Fruit fly (Drosophila melanogaster) ovary, adult (tissue): ENCODE results near the gene Nop56.

ENCODE experiments used
- CG17801 ChIP-seq: fragments of 200-800 bp; optimal IDR thresholded peaks from 2 replicates; lab custom pipeline; 2019; ENCODE audit warnings: missing biosample characterization, mild to moderate bottlenecking, missing genetic modification characterization, moderate library complexity; ENCODE audit not compliant: partially characterized antibody

Nop56 gene

DNA sequence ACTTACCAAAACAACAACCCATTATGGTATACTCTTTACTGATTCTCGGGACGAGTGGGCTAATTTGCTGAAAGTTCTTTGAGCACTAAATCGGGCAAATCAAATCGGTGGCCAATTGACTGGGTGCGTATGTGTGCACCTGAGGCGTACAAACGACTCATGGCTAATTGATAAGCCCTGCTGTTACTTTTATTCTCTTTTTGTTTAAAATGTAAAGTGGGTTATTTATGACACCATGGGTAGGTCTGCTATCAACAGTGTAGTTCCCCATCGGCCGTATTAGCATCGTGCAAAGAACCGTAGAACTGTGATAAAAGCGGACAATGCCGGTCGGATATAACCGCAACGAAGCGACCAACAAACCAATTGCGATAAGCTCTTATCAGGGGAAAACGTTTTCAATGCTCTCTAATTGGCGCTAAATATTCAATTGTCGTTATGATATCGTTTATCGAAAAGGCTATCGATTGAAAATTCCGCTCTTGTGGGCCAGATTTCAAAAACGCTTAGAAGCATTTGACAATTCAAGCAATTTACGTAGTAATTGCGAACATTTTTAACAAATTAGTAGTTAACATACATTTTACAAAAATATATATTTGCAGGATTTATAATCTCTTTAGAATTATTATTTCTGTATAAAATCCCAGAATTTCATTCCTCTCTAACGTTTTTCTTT, 26.5 kb upstream of the Nop56 start, which contains the start of gene CG34288:
CG34288 (minus strand) TSS at position 69 of the 679 bp plus-strand sequence.
- no peak for TF ChIP-seq CG17801

DNA sequence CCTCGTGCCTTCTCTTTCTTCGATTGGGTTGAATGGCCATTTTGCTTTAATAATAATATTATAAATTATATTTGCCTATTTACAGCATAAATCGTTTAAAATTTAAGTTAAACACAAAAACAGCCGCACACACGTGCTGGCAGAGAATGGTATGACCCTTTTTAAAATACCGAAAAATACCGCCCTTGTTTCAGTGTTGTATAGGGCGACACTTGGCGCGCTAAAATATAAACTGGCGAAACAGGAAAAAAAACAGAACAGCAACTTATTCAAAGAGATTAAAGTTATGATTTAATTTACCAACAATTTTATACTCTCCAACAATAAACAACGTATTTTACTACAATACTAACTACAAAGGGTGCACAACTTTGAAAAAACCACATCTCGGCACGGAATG, 25.6 kb upstream of the Nop56 start, which contains the start of gene CG12499:
CG12499 (minus strand) TSS at position 95 of the 400 bp plus-strand sequence.
- no peak for TF ChIP-seq CG17801

DNA sequence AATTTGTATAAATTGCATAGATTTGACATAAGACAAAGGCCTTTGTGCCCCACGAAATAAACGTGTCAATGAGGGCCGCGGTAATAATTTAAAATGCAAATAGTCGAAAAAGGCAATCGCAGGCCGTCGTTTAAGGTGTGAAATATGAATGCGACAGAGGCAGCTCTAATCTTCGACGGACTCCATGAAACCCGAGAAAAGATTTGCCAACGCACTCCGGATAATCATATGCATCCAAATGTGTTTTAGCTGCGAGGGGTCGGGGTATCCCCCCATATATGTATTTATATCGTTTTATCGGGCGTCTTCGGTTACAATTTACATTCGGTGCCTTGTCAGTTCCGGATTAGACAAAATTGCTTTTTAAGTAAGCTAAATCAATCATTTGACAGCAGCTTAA, 17.4 kb upstream of the Nop56 start:
- TF ChIP-seq CG17801 = no peak

DNA sequence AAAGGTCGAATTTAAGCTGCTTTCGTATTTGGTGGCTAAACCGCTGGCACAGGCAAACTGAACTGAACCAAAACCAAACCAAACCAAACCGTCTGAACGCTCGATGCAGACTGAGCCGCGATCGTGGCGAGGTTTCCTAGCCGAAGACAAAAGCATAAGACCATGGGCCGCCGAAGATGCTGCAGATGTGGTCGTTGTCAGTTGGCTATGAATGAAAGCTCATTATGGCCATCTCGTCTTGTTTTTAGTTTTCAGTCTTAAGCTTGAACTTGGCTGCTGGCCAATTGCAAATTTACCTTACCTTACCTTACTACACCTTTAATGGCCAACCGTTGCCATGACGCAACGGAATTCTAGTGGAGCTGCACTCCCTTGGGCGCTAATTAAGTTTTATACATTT, 15.2 kb upstream of the Nop56 start, which contains the start of gene CG13847:
CG13847 (minus strand) TSS at position 101 of the 400 bp plus-strand sequence.
- TF ChIP-seq CG17801 = no peak

DNA sequence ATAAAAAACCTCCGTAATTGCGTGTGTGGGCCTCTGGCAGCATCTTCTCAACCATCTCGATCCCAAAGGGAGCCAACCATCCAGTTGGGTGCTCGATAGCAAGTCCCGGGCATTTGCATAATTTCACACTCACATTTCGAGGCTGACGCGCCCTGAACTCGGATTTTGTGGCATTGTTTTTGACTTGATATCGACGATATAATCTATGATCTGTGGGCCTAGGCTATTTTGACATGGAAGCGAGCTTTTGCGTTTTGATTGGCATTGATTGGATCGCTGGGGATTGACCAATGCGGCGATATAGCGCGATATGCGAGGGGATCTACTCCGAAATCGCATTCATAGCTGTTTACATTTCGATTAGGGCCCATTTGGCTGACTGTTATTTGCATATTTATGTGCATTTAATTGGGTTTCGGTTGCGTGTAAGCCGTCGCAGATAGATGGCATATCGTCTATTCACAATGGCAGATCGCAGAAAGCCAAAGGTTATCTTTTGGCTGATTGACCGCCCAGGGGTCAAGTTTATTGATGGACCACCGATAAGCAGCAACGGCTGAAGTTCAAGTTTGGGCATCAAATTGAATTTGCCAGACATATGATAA, 11.4 kb upstream of the Nop56 start:
- no peak for TF ChIP-seq CG17801

DNA sequence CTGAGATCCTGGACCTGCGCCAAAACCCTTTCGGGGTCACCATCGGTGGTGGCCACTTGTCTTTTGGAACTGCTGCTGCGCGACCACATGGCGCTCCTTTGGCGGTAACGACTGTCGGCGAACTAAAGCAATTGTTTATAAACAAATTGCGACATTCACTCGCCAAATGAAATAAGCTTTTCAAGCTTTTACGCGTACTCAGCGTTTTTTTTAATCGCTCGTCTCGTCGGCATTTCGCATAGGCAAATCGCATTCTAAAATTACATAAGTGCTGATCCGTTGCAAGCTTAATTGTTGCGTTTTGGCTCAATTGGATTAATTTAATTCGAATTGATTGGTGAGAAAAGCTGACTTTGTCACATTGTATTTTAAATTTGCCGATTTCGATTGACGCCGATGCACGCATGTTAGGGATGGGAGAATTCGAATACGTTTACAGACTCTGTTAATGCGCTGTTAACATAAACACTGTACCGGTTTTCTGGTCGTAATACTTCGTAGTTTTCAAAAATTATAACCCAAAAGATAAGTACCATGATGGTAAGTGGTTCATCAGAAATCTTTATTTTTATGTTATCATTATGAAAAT, 3.8 kb upstream of the Nop56 start, which contains the start of gene pinta:
pinta (minus strand) TSS at position 328 of the 589 bp plus-strand sequence.
- TF ChIP-seq CG17801 = peak; percentile 57

DNA sequence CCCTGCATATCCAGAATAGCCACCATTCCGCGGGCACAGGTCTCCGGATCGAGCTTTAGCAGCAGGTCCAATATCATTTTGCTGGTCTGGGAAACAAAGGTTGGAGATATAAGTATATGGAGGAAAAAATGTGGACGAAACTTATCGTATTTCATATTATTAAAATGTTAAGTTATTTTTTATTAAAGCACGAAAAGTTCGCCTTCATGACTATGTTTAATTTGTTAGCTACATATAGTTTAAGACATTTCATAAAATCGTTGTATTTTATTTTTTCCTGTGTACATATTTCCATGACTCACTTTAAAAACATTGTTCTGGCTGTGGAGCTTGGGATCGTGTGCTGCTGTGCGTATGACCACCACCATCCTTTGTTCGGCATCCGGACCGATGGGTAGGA, 3.1 kb upstream of the Nop56 start:
- no peak for TF ChIP-seq CG17801

DNA sequence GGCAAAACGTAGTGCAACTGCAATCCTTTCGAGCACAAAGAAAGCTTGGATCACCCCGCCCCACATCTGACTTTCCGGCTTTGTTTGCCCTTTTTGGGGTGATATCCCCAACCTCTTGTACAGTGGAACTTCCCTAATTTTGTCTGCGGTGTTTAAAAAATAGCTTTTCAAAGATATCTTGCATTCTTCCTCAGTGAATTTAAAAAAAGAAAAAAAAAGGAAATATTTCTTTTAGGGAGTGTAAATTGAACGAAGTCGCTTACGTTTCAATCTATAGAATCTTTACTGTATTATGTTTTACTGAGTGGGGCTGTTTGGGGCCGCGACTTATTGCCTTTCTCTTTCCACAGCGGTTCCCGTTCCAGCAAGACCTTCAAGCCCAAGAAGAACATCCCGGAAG, 750 bp upstream of the Nop56 start:
- peak; percentile 67 for TF ChIP-seq CG17801

DNA sequence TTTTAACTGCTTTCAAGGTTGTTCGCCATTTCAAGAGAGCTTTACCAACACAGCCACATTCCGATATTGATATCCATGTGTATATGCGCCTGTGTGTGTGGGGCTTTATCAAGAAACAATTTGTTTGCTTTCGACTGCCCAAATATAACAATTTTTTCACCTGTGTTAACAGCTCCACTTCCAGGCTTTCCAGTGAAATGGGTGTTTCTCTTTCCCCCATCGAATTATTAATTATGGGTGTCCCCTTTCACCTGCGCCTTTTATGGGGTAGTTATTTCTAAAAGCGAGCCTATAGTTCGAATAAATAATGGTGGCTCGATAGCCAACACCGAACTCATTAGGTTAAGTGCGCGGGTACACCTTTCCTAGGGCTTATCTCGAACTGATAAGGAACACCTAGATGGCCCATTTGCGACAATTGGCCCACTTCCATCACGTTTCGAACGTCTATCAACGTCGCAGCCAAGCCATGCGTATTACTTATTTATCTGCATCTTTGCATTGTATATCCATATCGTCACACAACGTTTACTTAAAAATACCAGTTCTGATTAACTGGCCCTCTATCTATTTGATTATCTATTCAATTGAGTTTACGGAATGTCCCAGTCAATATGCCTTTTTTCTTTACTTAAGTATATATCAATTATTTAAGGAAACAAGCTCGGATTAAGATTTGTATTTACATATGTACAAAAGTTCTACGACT, 8.8 kb downstream of the Nop56 start:
- no peak for TF ChIP-seq CG17801

DNA sequence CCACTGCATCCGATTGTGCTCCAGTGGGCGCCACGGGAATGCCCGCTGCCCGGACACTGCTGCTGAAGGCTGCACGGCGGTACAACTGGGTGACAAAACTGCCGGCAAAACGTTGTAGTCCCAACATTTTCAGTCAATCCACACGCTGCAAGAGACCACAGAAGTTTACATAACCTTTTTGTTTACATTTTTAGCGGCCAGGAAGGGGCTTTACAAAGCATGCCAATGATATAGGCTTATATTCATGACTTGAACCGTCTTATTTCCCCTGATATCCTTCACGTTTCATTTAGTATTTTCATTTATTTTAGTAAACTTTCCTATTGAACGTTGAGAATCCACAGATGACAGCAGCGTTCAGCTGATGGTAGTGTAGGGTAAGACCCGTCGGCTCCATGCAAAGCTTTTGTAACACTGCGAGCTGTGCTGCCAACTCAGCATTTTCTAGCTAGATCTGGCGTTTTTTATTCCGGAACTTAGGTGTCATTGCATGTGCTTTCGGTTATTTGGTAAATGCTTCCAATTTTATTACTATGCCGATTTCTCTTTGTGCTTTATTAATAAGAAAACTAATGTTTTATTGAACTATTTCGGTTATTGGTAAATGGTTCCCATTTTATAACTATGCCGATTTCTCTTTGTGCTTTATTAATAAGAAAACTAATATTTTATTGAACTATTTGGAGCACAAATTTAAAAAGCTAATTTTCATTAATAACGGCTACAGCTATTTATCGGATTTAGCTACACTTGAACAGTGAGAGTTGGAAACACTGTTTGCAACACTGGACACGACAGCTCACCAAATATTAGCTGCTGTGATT, 10.1 kb downstream of the Nop56 start, which contains the start of the genes CG13850 and lqfR:
CG13850 (minus strand) TSS at position 379 of the 824 bp plus-strand sequence.
lqfR (plus strand) TSS at position 765 of the 824 bp plus-strand sequence.
- peak; percentile 50 for TF ChIP-seq CG17801

DNA sequence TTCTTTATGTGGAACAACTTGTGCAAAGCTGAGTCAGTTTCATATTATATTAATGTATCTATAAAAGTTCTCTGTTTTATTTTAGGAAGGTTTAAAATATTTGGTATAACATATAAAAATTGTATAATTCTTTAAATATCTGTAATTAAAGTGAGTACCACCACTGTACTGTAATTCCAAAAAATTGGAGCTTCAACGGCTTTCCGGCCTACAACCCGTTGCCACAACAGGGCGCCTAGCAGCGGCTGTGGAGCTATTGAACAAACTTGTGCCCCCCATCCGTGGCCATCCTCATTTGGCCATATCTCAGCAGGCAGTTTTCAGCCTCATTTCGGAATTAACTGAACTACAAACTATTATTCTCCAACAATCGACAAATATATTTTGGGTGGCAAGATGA, 15.2 kb downstream of the Nop56 start, which contains the start of gene CG13855:
CG13855 (plus strand) TSS at position 301 of the 400 bp plus-strand sequence.
- TF ChIP-seq CG17801 = no peak

DNA sequence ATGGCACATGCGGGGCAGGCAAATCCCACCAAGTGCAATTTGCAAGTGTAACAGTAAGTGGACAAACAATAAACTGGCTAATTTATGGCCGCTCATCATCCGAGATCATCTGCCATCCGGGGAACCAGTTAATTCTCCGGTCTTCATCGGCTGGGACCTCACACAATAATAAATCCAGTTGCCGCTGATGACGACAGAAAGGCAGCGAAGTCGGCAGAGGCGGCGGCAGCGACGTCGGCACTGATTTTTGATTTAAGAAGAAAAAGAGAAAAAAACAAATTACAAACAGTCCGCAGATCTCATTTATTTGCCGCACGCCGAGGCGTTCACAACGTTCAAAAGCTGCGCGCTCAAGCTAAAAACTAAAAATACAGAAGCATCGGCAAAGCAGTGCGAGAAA, 18.5 kb downstream of the Nop56 start, which contains the start of gene CG13856:
CG13856 (plus strand) TSS at position 301 of the 400 bp plus-strand sequence.
- TF ChIP-seq CG17801 = no peak

DNA sequence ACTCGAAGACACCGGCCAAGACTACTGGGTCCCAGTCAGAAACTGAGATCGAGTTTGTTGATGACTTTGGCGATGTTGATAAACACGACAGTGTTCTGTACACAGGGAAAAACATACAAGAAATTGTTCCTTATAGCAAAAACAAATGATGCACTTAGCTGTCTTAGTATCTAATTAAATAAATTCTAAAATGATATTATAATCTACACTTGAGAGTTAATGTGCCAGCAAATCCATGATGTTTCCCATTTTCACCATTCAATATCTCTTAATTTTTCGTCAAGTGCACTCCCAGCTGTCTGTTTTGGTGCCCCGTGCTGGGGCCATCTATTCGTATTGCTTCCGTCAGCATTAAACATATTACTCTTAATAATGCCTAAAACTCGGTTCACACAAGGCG, 20.6 kb downstream of the Nop56 start:
- no peak for TF ChIP-seq CG17801

DNA sequence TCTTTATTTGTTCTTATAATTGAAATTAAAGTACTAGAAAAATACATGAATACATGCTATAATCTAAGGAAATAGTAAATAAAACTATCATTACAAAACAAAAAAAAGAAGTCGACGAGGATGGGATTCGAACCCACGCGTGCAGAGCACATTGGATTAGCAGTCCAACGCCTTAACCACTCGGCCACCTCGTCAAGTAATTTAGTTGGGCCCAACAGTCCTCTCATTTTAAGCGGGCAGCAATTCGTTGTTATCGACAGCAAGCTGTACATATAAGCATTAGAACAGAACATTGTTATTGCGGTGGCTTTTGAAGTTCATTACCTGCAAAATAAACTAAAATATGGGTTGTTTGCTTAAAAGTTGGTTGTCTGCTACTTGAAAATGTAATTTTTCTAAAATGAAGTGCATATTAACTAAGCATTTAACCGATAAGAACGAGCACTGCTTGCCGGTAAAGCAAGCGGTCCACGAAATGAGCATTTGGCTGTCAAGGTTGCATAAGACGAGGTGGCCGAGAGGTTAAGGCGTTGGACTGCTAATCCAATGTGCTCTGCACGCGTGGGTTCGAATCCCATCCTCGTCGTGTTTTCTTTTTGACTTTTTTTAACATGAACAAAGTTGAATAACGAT, 23.7 kb downstream of the Nop56 start:
- TF ChIP-seq CG17801 = no peak

DNA sequence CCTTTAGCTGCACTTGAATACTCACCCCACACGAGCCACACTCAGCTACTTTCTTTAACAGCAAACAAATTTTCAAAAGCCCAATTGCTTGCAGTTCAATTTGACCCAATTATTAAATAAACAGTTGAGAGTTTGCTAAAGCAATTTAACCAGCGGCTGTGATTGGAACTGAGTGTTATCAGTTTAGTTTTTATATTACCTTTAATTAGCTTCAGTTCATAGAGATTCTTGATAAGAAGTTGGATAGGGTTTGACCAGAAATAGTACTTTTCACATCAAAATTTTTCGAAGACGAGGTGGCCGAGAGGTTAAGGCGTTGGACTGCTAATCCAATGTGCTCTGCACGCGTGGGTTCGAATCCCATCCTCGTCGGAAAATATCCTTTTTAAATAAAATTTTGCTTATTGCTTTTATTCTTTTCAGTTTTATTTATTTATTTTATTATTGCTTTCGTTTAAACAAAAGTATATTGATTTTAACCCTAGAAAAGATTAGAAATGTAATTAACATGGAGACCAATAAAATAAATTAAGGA, 24.6 kb downstream of the Nop56 start:
- no peak for TF ChIP-seq CG17801
